Fruit fly (Drosophila melanogaster) whole organism, embryonic: ENCODE results near the gene Nak.

Experiments
- BtbVII ChIP-seq: fragments of 200-800 bp; sonication (Bioruptor generic); optimal IDR thresholded peaks from 3 replicates; lab custom pipeline; 2017; ENCODE audit warnings: missing biosample characterization, mild to moderate bottlenecking, missing genetic modification characterization
- C15 ChIP-seq: fragments of 200-800 bp; sonication (Bioruptor generic); IDR thresholded peaks from 3 replicates; pipeline ENCODE4 v1.3.6; 2022; ENCODE audit warnings: missing biosample characterization, missing genetic modification characterization
- CG10274 ChIP-seq: fragments of 200-800 bp; sonication (Bioruptor generic); optimal IDR thresholded peaks from 3 replicates; lab custom pipeline; 2017; ENCODE audit warnings: missing biosample characterization, mild to moderate bottlenecking, missing genetic modification characterization
- CG10462 ChIP-seq: fragments of 200-800 bp; sonication (Bioruptor generic); optimal IDR thresholded peaks from 2 replicates; lab custom pipeline; 2016; ENCODE audit warnings: missing biosample characterization, missing genetic modification characterization
- CG10565 ChIP-seq: fragments of 200-800 bp; sonication (Bioruptor generic); optimal IDR thresholded peaks from 3 replicates; lab custom pipeline; 2016; ENCODE audit warnings: missing biosample characterization, mild to moderate bottlenecking, missing genetic modification characterization
- CG11560 ChIP-seq: fragments of 200-800 bp; sonication (Bioruptor generic); IDR thresholded peaks from 3 replicates; pipeline ENCODE4 v1.3.6; 2022; ENCODE audit warnings: missing biosample characterization, missing genetic modification characterization
- CG12219 ChIP-seq: fragments of 200-800 bp; sonication (Bioruptor generic); optimal IDR thresholded peaks from 3 replicates; lab custom pipeline; 2018; ENCODE audit warnings: missing biosample characterization, mild to moderate bottlenecking, missing genetic modification characterization
- CG13123 ChIP-seq: fragments of 200-800 bp; sonication (Bioruptor generic); optimal IDR thresholded peaks from 2 replicates; lab custom pipeline; 2016; ENCODE audit warnings: missing biosample characterization, missing genetic modification characterization
- CG13296 ChIP-seq: fragments of 200-800 bp; sonication (Bioruptor generic); optimal IDR thresholded peaks from 3 replicates; lab custom pipeline; 2018; ENCODE audit warnings: missing biosample characterization, mild to moderate bottlenecking, missing genetic modification characterization
- CG13775 ChIP-seq: fragments of 200-800 bp; sonication (Bioruptor generic); optimal IDR thresholded peaks from 3 replicates; lab custom pipeline; 2017; ENCODE audit warnings: missing biosample characterization, mild to moderate bottlenecking, missing genetic modification characterization
- CG1603 ChIP-seq: fragments of 200-800 bp; sonication (Bioruptor generic); optimal IDR thresholded peaks from 2 replicates; lab custom pipeline; 2019; ENCODE audit warnings: missing biosample characterization, mild to moderate bottlenecking, missing genetic modification characterization, moderate library complexity
- CG18619 ChIP-seq: fragments of 200-800 bp; sonication (Bioruptor generic); optimal IDR thresholded peaks from 3 replicates; lab custom pipeline; 2017; ENCODE audit warnings: missing biosample characterization, mild to moderate bottlenecking, missing genetic modification characterization
- CG3726 ChIP-seq: fragments of 200-800 bp; sonication (Bioruptor generic); IDR thresholded peaks from 3 replicates; pipeline ENCODE4, ENCODE4 v1.3.6; 2022; ENCODE audit warnings: missing biosample characterization, missing genetic modification characterization
- CG3995 ChIP-seq: fragments of 200-800 bp; sonication (Bioruptor generic); optimal IDR thresholded peaks from 3 replicates; lab custom pipeline; 2016; ENCODE audit warnings: missing biosample characterization, missing genetic modification characterization
- CG4424 ChIP-seq: fragments of 200-800 bp; sonication (Bioruptor generic); optimal IDR thresholded peaks from 3 replicates; lab custom pipeline; 2016; ENCODE audit warnings: missing biosample characterization, missing genetic modification characterization
- CG4617 ChIP-seq: fragments of 200-800 bp; sonication (Bioruptor generic); optimal IDR thresholded peaks from 3 replicates; lab custom pipeline; 2016; ENCODE audit warnings: missing biosample characterization, missing genetic modification characterization, borderline replicate concordance
- CG8089 ChIP-seq: fragments of 200-800 bp; sonication (Bioruptor generic); optimal IDR thresholded peaks from 3 replicates; lab custom pipeline; 2016; ENCODE audit warnings: missing biosample characterization, missing genetic modification characterization
- CoRest ChIP-seq: fragments of 200-800 bp; sonication (Bioruptor generic); optimal IDR thresholded peaks from 3 replicates; lab custom pipeline; 2018; ENCODE audit warnings: missing biosample characterization, mild to moderate bottlenecking, missing genetic modification characterization, moderate library complexity
- D ChIP-seq, 2 experiments: fragments of 200-800 bp in 1 of 2; fragments of >200 bp in 1 of 2; sonication (Bioruptor generic) in 1 of 2; optimal IDR thresholded peaks; 2 replicates in 1 of 2; 3 replicates in 1 of 2; lab custom pipeline; 2017; ENCODE audit warnings: mild to moderate bottlenecking in 1 of 2, missing biosample characterization in 1 of 2, missing genetic modification characterization in 1 of 2, missing genetic modification reagents in 1 of 2
- Dfd ChIP-seq, 2 experiments: fragments of >200 bp; optimal IDR thresholded peaks; 2 replicates each; lab custom pipeline; 2017; ENCODE audit warnings: missing biosample characterization in 2 of 2, missing genetic modification characterization in 2 of 2
- Dip3 ChIP-seq: fragments of 200-800 bp; sonication (Bioruptor generic); optimal IDR thresholded peaks from 3 replicates; lab custom pipeline; 2016; ENCODE audit warnings: missing biosample characterization, missing genetic modification characterization
- Dll ChIP-seq: fragments of 200-800 bp; sonication (Bioruptor generic); IDR thresholded peaks from 4 replicates; pipeline ENCODE4 v1.3.6; 2022; ENCODE audit warnings: missing biosample characterization, missing genetic modification characterization; ENCODE audit not compliant: partially characterized antibody
- Dp ChIP-seq: fragments of 200-800 bp; sonication (Bioruptor generic); optimal IDR thresholded peaks from 2 replicates; lab custom pipeline; 2018; ENCODE audit warnings: missing biosample characterization, mild to moderate bottlenecking, missing genetic modification characterization, moderate library complexity
- Dref ChIP-seq: fragments of 200-800 bp; sonication (Bioruptor generic); IDR thresholded peaks from 2 replicates; pipeline ENCODE4 v1.3.6; 2022; ENCODE audit warnings: missing biosample characterization, missing genetic modification characterization
- ERR ChIP-seq: fragments of 200-800 bp; sonication (Bioruptor generic); optimal IDR thresholded peaks from 2 replicates; lab custom pipeline; 2016; ENCODE audit warnings: missing biosample characterization, missing genetic modification characterization
- Fer1 ChIP-seq: fragments of 200-800 bp; sonication (Bioruptor generic); optimal IDR thresholded peaks from 2 replicates; lab custom pipeline; 2017; ENCODE audit warnings: missing biosample characterization, mild to moderate bottlenecking, missing genetic modification characterization
- Myb ChIP-seq: fragments of 200-800 bp; sonication (Bioruptor generic); optimal IDR thresholded peaks from 2 replicates; lab custom pipeline; 2016; ENCODE audit warnings: missing biosample characterization, missing genetic modification characterization
- NfI ChIP-seq: fragments of 200-800 bp; sonication (Bioruptor generic); optimal IDR thresholded peaks from 3 replicates; lab custom pipeline; 2018; ENCODE audit warnings: missing biosample characterization, mild to moderate bottlenecking, missing genetic modification characterization, moderate library complexity
- Opbp ChIP-seq: fragments of 200-800 bp; sonication (Bioruptor generic); IDR thresholded peaks from 3 replicates; pipeline ENCODE4 v1.3.6; 2022; ENCODE audit warnings: missing biosample characterization, missing genetic modification characterization; ENCODE audit not compliant: partially characterized antibody
- Sry-δ ChIP-seq: fragments of 200-800 bp; sonication (Bioruptor generic); optimal IDR thresholded peaks from 2 replicates; lab custom pipeline; 2016; ENCODE audit warnings: missing biosample characterization, missing genetic modification characterization
- ac ChIP-seq: fragments of 200-800 bp; sonication (Bioruptor generic); optimal IDR thresholded peaks from 3 replicates; lab custom pipeline; 2017; ENCODE audit warnings: missing biosample characterization, mild to moderate bottlenecking, missing genetic modification characterization
- al ChIP-seq: fragments of 200-800 bp; sonication (Bioruptor generic); IDR thresholded peaks from 2 replicates; pipeline ENCODE4 v1.3.6; 2022; ENCODE audit warnings: missing biosample characterization, missing genetic modification characterization
- ara ChIP-seq: fragments of 200-800 bp; sonication (Bioruptor generic); IDR thresholded peaks from 2 replicates; pipeline ENCODE4 v1.3.6; 2022; ENCODE audit warnings: missing biosample characterization, missing genetic modification characterization
- bigmax ChIP-seq: fragments of 200-800 bp; sonication (Bioruptor generic); optimal IDR thresholded peaks from 2 replicates; lab custom pipeline; 2018; ENCODE audit warnings: missing biosample characterization, mild to moderate bottlenecking, missing genetic modification characterization
- bsh ChIP-seq, 2 experiments: fragments of 200-800 bp; sonication (Bioruptor generic); optimal IDR thresholded peaks; 2 replicates each; lab custom pipeline; 2017 to 2018; ENCODE audit warnings: mild to moderate bottlenecking in 2 of 2, missing biosample characterization in 2 of 2, missing genetic modification characterization in 2 of 2, moderate library complexity in 1 of 2
- eyg ChIP-seq: fragments of 200-800 bp; sonication (Bioruptor generic); optimal IDR thresholded peaks from 3 replicates; lab custom pipeline; 2016; ENCODE audit warnings: missing biosample characterization, missing genetic modification characterization
- ftz-f1 ChIP-seq: fragments of 200-800 bp; sonication (Bioruptor generic); optimal IDR thresholded peaks from 2 replicates; lab custom pipeline; 2016; ENCODE audit warnings: missing biosample characterization, missing genetic modification characterization
- lilli ChIP-seq: fragments of 200-800 bp; sonication (Bioruptor generic); optimal IDR thresholded peaks from 3 replicates; lab custom pipeline; 2016; ENCODE audit warnings: missing biosample characterization, missing genetic modification characterization
- luna ChIP-seq: fragments of 200-800 bp; sonication (Bioruptor generic); optimal IDR thresholded peaks from 2 replicates; lab custom pipeline; 2016; ENCODE audit warnings: missing biosample characterization, missing genetic modification characterization
- nau ChIP-seq: fragments of 200-800 bp; sonication (Bioruptor generic); optimal IDR thresholded peaks from 3 replicates; lab custom pipeline; 2017; ENCODE audit warnings: missing biosample characterization, mild to moderate bottlenecking, missing genetic modification characterization, missing genetic modification reagents
- pan ChIP-seq, 4 experiments: fragments of >200 bp in 3 of 4; fragments of 200-800 bp in 1 of 4; sonication (Bioruptor generic) in 1 of 4; optimal IDR thresholded peaks in 3 of 4; IDR thresholded peaks in 1 of 4; 2 replicates each; pipeline versions ENCODE4 v1.3.6 to Lab custom; 2017 to 2022; ENCODE audit warnings: missing biosample characterization in 2 of 4, missing genetic modification characterization in 2 of 4, mixed read lengths in 1 of 4
- pfk ChIP-seq: fragments of 200-800 bp; sonication (Bioruptor generic); optimal IDR thresholded peaks from 2 replicates; lab custom pipeline; 2018; ENCODE audit warnings: missing biosample characterization, mild to moderate bottlenecking, missing genetic modification characterization, moderate library complexity
- ranshi ChIP-seq: fragments of 200-800 bp; sonication (Bioruptor generic); IDR thresholded peaks from 2 replicates; pipeline ENCODE4 v1.3.6; 2022; ENCODE audit warnings: missing biosample characterization, missing genetic modification characterization
- schlank ChIP-seq: fragments of 200-800 bp; sonication (Bioruptor generic); optimal IDR thresholded peaks from 2 replicates; lab custom pipeline; 2018; ENCODE audit warnings: missing biosample characterization, mild to moderate bottlenecking, missing genetic modification characterization
- scrt ChIP-seq: fragments of 200-800 bp; sonication (Bioruptor generic); optimal IDR thresholded peaks from 2 replicates; lab custom pipeline; 2018; ENCODE audit warnings: missing biosample characterization, mild to moderate bottlenecking, missing genetic modification characterization, moderate library complexity
- sd ChIP-seq: fragments of 200-800 bp; sonication (Bioruptor generic); optimal IDR thresholded peaks from 3 replicates; lab custom pipeline; 2018; ENCODE audit warnings: missing biosample characterization, mild to moderate bottlenecking, missing genetic modification characterization, moderate library complexity
- sens-2 ChIP-seq: fragments of 200-800 bp; sonication (Bioruptor generic); IDR thresholded peaks from 2 replicates; pipeline ENCODE4 v1.3.6; 2022; ENCODE audit warnings: missing biosample characterization, missing genetic modification characterization
- so ChIP-seq: fragments of 200-800 bp; sonication (Bioruptor generic); IDR thresholded peaks from 3 replicates; pipeline ENCODE4 v1.3.6; 2022; ENCODE audit warnings: missing biosample characterization, missing genetic modification characterization
- yki ChIP-seq: fragments of >200 bp; optimal IDR thresholded peaks from 3 replicates; lab custom pipeline; 2018

Nak gene

DNA sequence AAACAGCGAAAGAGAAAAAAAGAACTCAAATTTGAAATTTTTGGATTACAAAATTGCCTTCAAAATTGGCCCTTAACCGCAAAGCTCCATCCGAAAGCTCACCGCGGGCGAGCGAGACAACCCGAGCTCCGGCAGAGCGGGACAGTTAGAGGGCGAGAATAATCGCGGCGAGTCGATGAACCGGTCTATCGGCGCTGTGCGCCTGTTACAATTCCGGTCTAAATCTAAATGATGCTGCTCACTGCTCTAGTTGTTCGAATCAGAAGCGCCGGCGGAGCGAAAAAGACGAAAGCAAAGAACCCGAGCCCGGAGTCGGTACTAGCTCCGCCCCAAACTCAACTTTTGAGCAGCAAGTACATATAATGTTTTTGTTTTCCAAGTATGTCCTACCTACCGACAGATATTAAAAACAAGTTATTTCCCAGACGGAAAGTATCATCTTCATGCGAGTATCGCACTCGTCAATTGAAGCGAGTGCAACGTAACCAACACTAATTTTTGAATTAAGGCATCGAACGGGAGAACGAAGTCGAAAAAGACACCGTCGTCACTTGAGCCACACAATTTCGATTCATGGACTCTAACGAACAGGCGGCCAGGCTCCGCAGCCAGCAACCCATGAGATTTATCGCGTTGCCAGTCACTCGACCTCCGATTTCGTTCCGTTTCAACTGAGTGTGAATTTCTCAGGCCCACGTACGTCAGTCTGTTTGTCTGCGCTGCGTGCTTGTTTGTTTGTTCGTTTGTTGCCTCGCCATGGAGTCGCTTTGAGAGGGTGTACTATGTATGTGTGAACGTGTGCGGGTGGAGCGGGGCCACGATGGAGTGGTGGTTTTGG lies 24.1 kb downstream of the Nak start (continued):
- TF ChIP-seq schlank (tag; lab: Kevin White, UChicago) (no peak), CoRest (tag; lab: Kevin White, UChicago) (peak; percentile 52), CG13123 (no peak), Myb (GFP tag; lab: Kevin White, UChicago) (no peak), Dll (GFP tag; lab: Robert Waterston, UW) (no peak), luna (GFP tag; lab: Kevin White, UChicago) (no peak), CG10274 (GFP tag; lab: Kevin White, UChicago) (no peak), C15 (GFP tag; lab: Robert Waterston, UW) (no peak), BtbVII (GFP tag; lab: Kevin White, UChicago) (peak; percentile 12), CG10462 (no peak), NfI (peak; percentile 23), ac (GFP tag; lab: Kevin White, UChicago) (no peak), sd (tag; lab: Kevin White, UChicago) (peak; percentile 54), CG18619 (GFP tag; lab: Kevin White, UChicago) (no peak), nau (GFP tag; lab: Kevin White, UChicago) (peak; percentile 56), CG4424 (GFP tag; lab: Kevin White, UChicago) (no peak), eyg (GFP tag; lab: Kevin White, UChicago) (no peak), D (optimal IDR thresholded peaks at IDR 0.05; lab: Kevin White, UChicago) (peak; percentile 37), D (GFP tag; optimal IDR thresholded peaks at IDR 0.05; lab: Kevin White, UChicago) (no peak), CG13775 (GFP tag; lab: Kevin White, UChicago) (no peak), ERR (GFP tag; lab: Kevin White, UChicago) (peak; percentile 18), ranshi (no peak), ara (GFP tag; lab: Robert Waterston, UW) (no peak), sens-2 (GFP tag; lab: Robert Waterston, UW) (no peak), lilli (GFP tag; lab: Kevin White, UChicago) (no peak), scrt (no peak), CG3995 (no peak), Fer1 (GFP tag; lab: Kevin White, UChicago) (peak; percentile 48), CG12219 (GFP tag; lab: Kevin White, UChicago) (no peak), Dp (peak; percentile 96), yki (lab: Kevin White, UChicago) (no peak), ftz-f1 (GFP tag; lab: Kevin White, UChicago) (peak; percentile 95), CG11560 (no peak), Opbp (GFP tag; lab: Robert Waterston, UW) (no peak), so (GFP tag; lab: Robert Waterston, UW) (no peak), Dip3 (no peak), al (GFP tag; lab: Robert Waterston, UW) (no peak), CG1603 (peak; percentile 28), CG13296 (GFP tag; lab: Kevin White, UChicago) (peak; percentile 69), Dref (GFP tag; lab: Robert Waterston, UW) (no peak), Sry-δ (GFP tag; lab: Kevin White, UChicago) (peak; percentile 61), CG10565 (GFP tag; lab: Kevin White, UChicago) (no peak), CG3726 (no peak), Dfd (GFP tag; optimal IDR thresholded peaks at IDR 0.05; lab: Kevin White, UChicago) (no peak), CG8089 (no peak), bigmax (peak; percentile 42), pfk (peak; percentile 93), CG4617 (GFP tag; lab: Kevin White, UChicago) (no peak), bsh (GFP tag; optimal IDR thresholded peaks at IDR 0.05; lab: Kevin White, UChicago) (peak in 1 of 2 experiments; percentile 48), pan (optimal IDR thresholded peaks at IDR 0.05; lab: Kevin White, UChicago) (no peak), pan (GFP tag; optimal IDR thresholded peaks at IDR 0.05 in 1 of 2, IDR thresholded peaks at IDR 0.05 in 1 of 2) (no peak)
